Fruit fly (Drosophila melanogaster) whole organism, adult: ENCODE results near the gene CG33331.

ENCODE experiments used
- CG11617 ChIP-seq: fragments of 200-800 bp; sonication (Bioruptor generic); optimal IDR thresholded peaks from 2 replicates; lab custom pipeline; 2017; ENCODE audit warnings: mild to moderate bottlenecking, missing biosample characterization, missing genetic modification reagents, missing genetic modification characterization
- CG12768 ChIP-seq: fragments of 200-800 bp; sonication (Bioruptor generic); optimal IDR thresholded peaks from 2 replicates; lab custom pipeline; 2017; ENCODE audit warnings: missing biosample characterization, missing genetic modification characterization, mild to moderate bottlenecking, moderate library complexity, missing genetic modification reagents
- CG14711 ChIP-seq: fragments of 200-800 bp; sonication (Bioruptor generic); optimal IDR thresholded peaks from 2 replicates; lab custom pipeline; 2018; ENCODE audit warnings: missing biosample characterization, mild to moderate bottlenecking, missing genetic modification characterization, moderate library complexity
- CG1620 ChIP-seq: fragments of 200-800 bp; sonication (Bioruptor generic); optimal IDR thresholded peaks from 2 replicates; lab custom pipeline; 2016; ENCODE audit warnings: missing biosample characterization, missing genetic modification characterization
- CG33017 ChIP-seq: fragments of 200-800 bp; sonication (Bioruptor generic); optimal IDR thresholded peaks from 2 replicates; lab custom pipeline; 2018; ENCODE audit warnings: missing biosample characterization, mild to moderate bottlenecking, missing genetic modification characterization, moderate library complexity
- CG5204 ChIP-seq: fragments of 200-800 bp; sonication (Bioruptor generic); optimal IDR thresholded peaks from 2 replicates; lab custom pipeline; 2016; ENCODE audit warnings: missing biosample characterization, missing genetic modification characterization
- CG7045 ChIP-seq: fragments of 200-800 bp; sonication (Bioruptor generic); optimal IDR thresholded peaks from 2 replicates; lab custom pipeline; 2017; ENCODE audit warnings: missing biosample characterization, mild to moderate bottlenecking, missing genetic modification characterization
- CG7101 ChIP-seq: fragments of 200-800 bp; sonication (Bioruptor generic); optimal IDR thresholded peaks from 2 replicates; lab custom pipeline; 2018; ENCODE audit warnings: missing biosample characterization, mild to moderate bottlenecking, missing genetic modification characterization, moderate library complexity
- Clk ChIP-seq: fragments of 200-800 bp; sonication (Bioruptor generic); optimal IDR thresholded peaks from 2 replicates; lab custom pipeline; 2017; ENCODE audit warnings: missing biosample characterization, missing genetic modification characterization
- Crg-1 ChIP-seq: fragments of 200-800 bp; sonication (Bioruptor generic); optimal IDR thresholded peaks from 2 replicates; lab custom pipeline; 2016; ENCODE audit warnings: missing biosample characterization, missing genetic modification characterization
- Hr96 ChIP-seq: fragments of 200-800 bp; sonication (Bioruptor generic); optimal IDR thresholded peaks from 2 replicates; lab custom pipeline; 2016; ENCODE audit warnings: missing biosample characterization, missing genetic modification characterization
- Mnt ChIP-seq: fragments of 200-800 bp; sonication (Bioruptor generic); optimal IDR thresholded peaks from 2 replicates; lab custom pipeline; 2016; ENCODE audit warnings: missing biosample characterization, mild to moderate bottlenecking, missing genetic modification characterization
- bab1 ChIP-seq: fragments of 200-800 bp; sonication (Bioruptor generic); optimal IDR thresholded peaks from 3 replicates; lab custom pipeline; 2019; ENCODE audit warnings: missing biosample characterization, mild to moderate bottlenecking, missing genetic modification characterization, moderate library complexity
- cic ChIP-seq: fragments of 200-800 bp; sonication (Bioruptor generic); optimal IDR thresholded peaks from 2 replicates; lab custom pipeline; 2017; ENCODE audit warnings: missing biosample characterization, mild to moderate bottlenecking, missing genetic modification characterization, moderate library complexity
- cnc ChIP-seq, 2 experiments: fragments of >200 bp; optimal IDR thresholded peaks; 2 replicates each; lab custom pipeline; 2017
- kay ChIP-seq: fragments of 200-800 bp; sonication (Bioruptor generic); peaks from one replicate; lab custom pipeline; 2016; ENCODE audit warnings: missing biosample characterization, missing genetic modification characterization, borderline replicate concordance
- ovo ChIP-seq: fragments of 200-800 bp; sonication (Bioruptor generic); optimal IDR thresholded peaks from 2 replicates; lab custom pipeline; 2016; ENCODE audit warnings: missing biosample characterization, missing genetic modification characterization
- pad ChIP-seq: fragments of 200-800 bp; sonication (Bioruptor generic); optimal IDR thresholded peaks from 3 replicates; lab custom pipeline; 2017; ENCODE audit warnings: missing biosample characterization, missing genetic modification characterization, mild to moderate bottlenecking, moderate library complexity, missing genetic modification reagents
- tj ChIP-seq: fragments of 200-800 bp; sonication (Bioruptor generic); optimal IDR thresholded peaks from 3 replicates; lab custom pipeline; 2017; ENCODE audit warnings: missing biosample characterization, mild to moderate bottlenecking, missing genetic modification characterization, moderate library complexity
- toe ChIP-seq: fragments of 200-800 bp; sonication (Bioruptor generic); optimal IDR thresholded peaks from 2 replicates; lab custom pipeline; 2016; ENCODE audit warnings: missing biosample characterization, missing genetic modification characterization

Gene CG33331

dm6 chr3R:14898280-14898756 is 12.1 kb downstream of the CG33331 start, which contains the start of the genes Nup93-2 and CG3817:
Gene Nup93-2 (minus strand): TSS chr3R:14898372.
Gene CG3817 (plus strand): TSS chr3R:14898739.
- TF ChIP-seq CG33017 (peak; percentile 74), CG5204 (GFP tag; lab: Kevin White, UChicago) (no peak), CG7101 (peak; percentile 86), CG7045 (peak; percentile 66), ovo (GFP tag; lab: Kevin White, UChicago) (peak; percentile 63), CG11617 (GFP tag; lab: Kevin White, UChicago) (no peak), cnc (optimal IDR thresholded peaks at IDR 0.05; lab: Kevin White, UChicago) (no peak), CG12768 (peak; percentile 37), CG14711 (peak; percentile 59), Mnt (peak; percentile 79), tj (no peak), Crg-1 (GFP tag; lab: Kevin White, UChicago) (peak; percentile 5), CG1620 (GFP tag; lab: Kevin White, UChicago) (peak; percentile 54), cic (GFP tag; lab: Kevin White, UChicago) (peak; percentile 23)

dm6 chr3R:14900177-14900576 is 13.9 kb downstream of the CG33331 start, which contains the start of gene VhaPPA1-2:
Gene VhaPPA1-2 (minus strand): TSS chr3R:14900277.
- TF ChIP-seq CG14711 (no peak), cic (GFP tag; lab: Kevin White, UChicago) (no peak), CG7101 (no peak), CG12768 (no peak), CG11617 (GFP tag; lab: Kevin White, UChicago) (no peak), CG1620 (GFP tag; lab: Kevin White, UChicago) (no peak), Crg-1 (GFP tag; lab: Kevin White, UChicago) (no peak), Hr96 (no peak), ovo (GFP tag; lab: Kevin White, UChicago) (no peak), bab1 (GFP tag; lab: Kevin White, UChicago) (no peak), CG5204 (GFP tag; lab: Kevin White, UChicago) (no peak), CG7045 (no peak), CG33017 (no peak), cnc (optimal IDR thresholded peaks at IDR 0.05; lab: Kevin White, UChicago) (no peak), toe (GFP tag; lab: Kevin White, UChicago) (no peak), kay (no peak), Mnt (no peak)

dm6 chr3R:14901408-14902352 is 15.4 kb downstream of the CG33331 start, which contains the start of gene RpS5b:
Gene RpS5b (minus strand): TSS chr3R:14901563.
- no peak for TF ChIP-seq CG33017
- no peak for TF ChIP-seq CG7045
- TF ChIP-seq ovo (GFP tag; lab: Kevin White, UChicago), result peak; percentile 81
- TF ChIP-seq Hr96, result no peak
- TF ChIP-seq Clk (GFP tag; lab: Kevin White, UChicago), result no peak
- peak; percentile 18 for TF ChIP-seq Mnt
- no peak for TF ChIP-seq CG5204 (GFP tag; lab: Kevin White, UChicago)
- TF ChIP-seq CG1620 (GFP tag; lab: Kevin White, UChicago), result no peak
- TF ChIP-seq CG14711, result peak; percentile 82
- peak; percentile 40 for TF ChIP-seq pad (GFP tag; lab: Kevin White, UChicago)
- no peak for TF ChIP-seq CG12768
- peak; percentile 99 for TF ChIP-seq tj
- no peak for TF ChIP-seq Crg-1 (GFP tag; lab: Kevin White, UChicago)
- no peak for TF ChIP-seq cnc (optimal IDR thresholded peaks at IDR 0.05; lab: Kevin White, UChicago)
- peak; percentile 73 for TF ChIP-seq bab1 (GFP tag; lab: Kevin White, UChicago)
- TF ChIP-seq kay, result no peak
- TF ChIP-seq CG7101, result peak; percentile 28
- TF ChIP-seq CG11617 (GFP tag; lab: Kevin White, UChicago), result peak; percentile 10
- TF ChIP-seq cic (GFP tag; lab: Kevin White, UChicago), result no peak
- no peak for TF ChIP-seq toe (GFP tag; lab: Kevin White, UChicago)

- TF ChIP-seq Clk (GFP tag; lab: Kevin White, UChicago), result no peak
- peak; percentile 50 for TF ChIP-seq Hr96
- TF ChIP-seq toe (GFP tag; lab: Kevin White, UChicago), result no peak
- TF ChIP-seq Mnt, result peak; percentile 56
- TF ChIP-seq CG14711, result peak; percentile 9
- peak; percentile 53 for TF ChIP-seq CG1620 (GFP tag; lab: Kevin White, UChicago)
- peak; percentile 37 for TF ChIP-seq bab1 (GFP tag; lab: Kevin White, UChicago)
- no peak for TF ChIP-seq CG11617 (GFP tag; lab: Kevin White, UChicago)
- peak; percentile 19 for TF ChIP-seq tj
- TF ChIP-seq cic (GFP tag; lab: Kevin White, UChicago), result peak; percentile 42
- peak; percentile 20 for TF ChIP-seq pad (GFP tag; lab: Kevin White, UChicago)
Observed at dm6 chr3R:14903837-14904431, 17.7 kb downstream of the CG33331 start, which contains the start of gene VhaPPA1-1. Gene VhaPPA1-1 (minus strand): TSS chr3R:14904061.

dm6 chr3R:14912449-14912987 is 26.3 kb downstream of the CG33331 start:
- TF ChIP-seq CG7101, result no peak
- no peak for TF ChIP-seq ovo (GFP tag; lab: Kevin White, UChicago)
- TF ChIP-seq Mnt, result no peak
- TF ChIP-seq pad (GFP tag; lab: Kevin White, UChicago), result no peak
- TF ChIP-seq CG12768, result no peak
- no peak for TF ChIP-seq CG33017
- no peak for TF ChIP-seq cnc (optimal IDR thresholded peaks at IDR 0.05; lab: Kevin White, UChicago)
- TF ChIP-seq toe (GFP tag; lab: Kevin White, UChicago), result no peak
- TF ChIP-seq bab1 (GFP tag; lab: Kevin White, UChicago), result no peak
- TF ChIP-seq tj, result no peak
- no peak for TF ChIP-seq CG5204 (GFP tag; lab: Kevin White, UChicago)
- TF ChIP-seq cic (GFP tag; lab: Kevin White, UChicago), result no peak
- no peak for TF ChIP-seq kay
- no peak for TF ChIP-seq CG11617 (GFP tag; lab: Kevin White, UChicago)
- no peak for TF ChIP-seq Crg-1 (GFP tag; lab: Kevin White, UChicago)
